Worm (Caenorhabditis elegans) whole organism, L3 larva: ENCODE measurements around the gene C41H7.2.

Experiments used
- R02D3.7 ChIP-seq: fragments of 150-350 bp; optimal IDR thresholded peaks from 2 replicates; lab custom pipeline; 2014; ENCODE audit warnings: missing biosample characterization, missing genetic modification characterization
- lin-15B ChIP-seq: fragments of 150-350 bp; optimal IDR thresholded peaks from 2 replicates; lab custom pipeline; 2014; ENCODE audit warnings: missing biosample characterization, missing genetic modification characterization

- TF ChIP-seq lin-15B (tag; lab: Kevin White, UChicago): no peak
- TF ChIP-seq R02D3.7 (tag; lab: Kevin White, UChicago): no peak
Measured at ce11 chrII:3000535-3001264, 13.9 kb upstream of the C41H7.2 start, which contains the start of gene lido-9.
